Worm (Caenorhabditis elegans) whole organism, young adult: Measurements from ENCODE around the gene fipr-2.

Experiments used
- F55B11.4 ChIP-seq: sonication (generic microtip); optimal IDR thresholded peaks from 2 replicates; lab custom pipeline; 2016; ENCODE audit warnings: missing compliant biosample characterization, missing genetic modification characterization, borderline replicate concordance; ENCODE audit not compliant: insufficient read depth
- ZK185.1 ChIP-seq: sonication (generic microtip); optimal IDR thresholded peaks from 2 replicates; lab custom pipeline; 2016; ENCODE audit warnings: mild to moderate bottlenecking, missing genetic modification characterization, missing compliant biosample characterization; ENCODE audit not compliant: poor library complexity, severe bottlenecking
- bed-2 ChIP-seq: fragments of 200-800 bp; sonication (Bioruptor generic); IDR thresholded peaks from 2 replicates; pipeline ENCODE4 v1.3.6; 2022; ENCODE audit warnings: missing genetic modification reagents, missing genetic modification characterization, missing compliant biosample characterization
- hsf-1 ChIP-seq: fragments of 200-800 bp; sonication (Bioruptor generic); IDR thresholded peaks from 2 replicates; pipeline ENCODE4 v1.3.6; 2022; ENCODE audit warnings: missing genetic modification reagents, missing genetic modification characterization, missing compliant biosample characterization
- lsy-27 ChIP-seq: sonication (generic microtip); optimal IDR thresholded peaks from 2 replicates; lab custom pipeline; 2017; ENCODE audit warnings: missing genetic modification characterization, mild to moderate bottlenecking, missing compliant biosample characterization, antibody characterized with exemption, missing genotype, borderline replicate concordance; ENCODE audit not compliant: insufficient read depth
- snpc-1.1 ChIP-seq: sonication (generic microtip); optimal IDR thresholded peaks from 2 replicates; lab custom pipeline; 2017; ENCODE audit warnings: missing genetic modification characterization, mild to moderate bottlenecking, missing compliant biosample characterization, antibody characterized with exemption, moderate library complexity, missing genotype, missing genetic modification reagents; ENCODE audit not compliant: insufficient read depth
- unc-62 ChIP-seq: fragments of 150-350 bp; optimal IDR thresholded peaks from 2 replicates; lab custom pipeline; 2014; ENCODE audit warnings: missing biosample characterization, missing genetic modification reagents, missing genetic modification characterization

DNA sequence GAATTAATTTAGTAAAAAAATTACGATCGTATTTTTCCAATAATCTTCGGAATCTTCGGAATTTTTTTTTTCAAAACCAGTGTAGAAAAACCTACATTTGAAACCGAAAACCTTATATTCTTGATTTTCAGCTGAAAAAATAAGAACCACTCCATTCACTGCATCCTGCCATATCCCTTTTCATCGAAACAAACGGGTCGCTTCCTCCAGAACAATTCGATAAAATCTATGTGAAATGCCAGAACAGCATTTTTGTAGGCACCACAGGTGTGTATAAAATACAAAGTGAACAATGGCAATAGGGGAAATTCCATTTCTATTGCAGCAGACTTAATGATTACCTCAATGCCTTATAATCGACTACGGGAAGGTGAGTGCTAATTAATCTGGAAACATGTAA is 12.1 kb downstream of the fipr-2 start, which contains the start of gene K01D12.1:
- TF ChIP-seq lsy-27 (tag; lab: Kevin White, UChicago), result no peak
- TF ChIP-seq snpc-1.1, result no peak
- no peak for TF ChIP-seq ZK185.1
- no peak for TF ChIP-seq bed-2 (GFP tag; lab: Robert Waterston, UW)
- TF ChIP-seq F55B11.4, result no peak
- TF ChIP-seq hsf-1, result no peak
- TF ChIP-seq unc-62 (GFP tag; lab: Kevin White, UChicago), result no peak
